Fruit fly (Drosophila melanogaster): ENCODE measurements around the gene Saf6.

DNA sequence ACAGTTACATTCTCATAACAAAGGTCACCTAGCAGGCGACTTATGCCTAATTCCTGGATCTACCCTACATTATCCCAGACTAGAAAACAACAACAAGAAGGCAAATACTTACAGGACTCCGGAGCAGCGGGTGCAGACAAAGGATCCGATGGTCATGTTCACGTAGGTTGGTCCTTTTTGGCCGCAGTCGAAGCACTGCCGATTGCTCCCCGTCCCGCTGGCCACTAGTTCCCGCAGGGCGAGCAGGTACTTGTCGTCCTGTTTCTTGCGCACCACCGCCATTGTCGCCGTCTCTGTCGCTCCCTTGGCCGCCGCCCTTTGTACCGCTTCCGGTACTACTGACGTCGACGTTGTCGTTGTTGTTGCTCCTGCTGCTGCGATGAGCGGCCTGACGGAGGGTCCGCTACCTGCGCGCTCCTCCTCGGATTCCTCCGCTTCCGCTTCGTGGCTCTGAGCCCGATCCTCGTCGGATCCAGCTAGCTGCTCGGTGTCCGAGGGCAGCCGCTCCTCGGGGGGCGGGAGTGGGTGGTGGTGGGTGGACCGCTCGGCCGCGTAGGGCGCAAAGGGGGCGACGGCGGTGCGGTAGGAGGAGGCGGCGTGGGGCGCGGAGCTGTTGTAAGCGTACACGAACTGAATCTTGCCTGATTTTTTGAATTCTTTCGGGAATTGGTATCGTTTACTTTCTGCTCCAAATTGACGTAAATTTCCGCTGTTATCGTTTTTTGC is 34.2 kb upstream of the Saf6 start:
- no peak for TF ChIP-seq psq (optimal IDR thresholded peaks at IDR 0.05)
- TF ChIP-seq EcR (GFP tag; optimal IDR thresholded peaks at IDR 0.05), result no peak

Measured in whole organism.